Worm (Caenorhabditis elegans): ENCODE results near the gene F47B8.1.
A peak's percentile ranks its signal among the peaks of the same experiment; 100 is the strongest.
"Not testable (repeated sequence)": the region's sequence is repeated elsewhere in the genome, so short reads cannot be mapped to it uniquely, and the experiment has no call there.

Gene F47B8.1

DNA sequence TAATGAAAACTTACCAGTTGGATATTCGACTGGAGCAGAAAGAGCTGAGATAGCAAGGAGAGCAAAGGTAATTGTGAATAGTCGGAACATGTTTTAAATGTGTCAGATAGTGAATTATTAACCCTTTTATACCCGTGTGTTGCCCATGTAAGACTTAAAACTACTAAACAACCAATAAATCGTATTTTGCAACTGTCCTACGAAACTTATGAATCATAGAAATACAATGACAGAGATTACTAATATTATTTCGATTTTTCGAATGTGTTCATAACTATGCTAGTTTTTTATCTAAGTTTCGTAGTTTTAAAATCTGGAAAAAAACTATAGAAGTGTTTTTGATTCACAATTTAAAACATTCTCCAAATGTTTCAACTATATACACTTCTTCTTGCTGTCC lies 7.4 kb downstream of the F47B8.1 start, which contains the start of gene spig-4:
Gene spig-4, minus strand, starts transcription at position 101 of the 400 bp plus-strand sequence.
- not testable (repeated sequence) for TF ChIP-seq pqm-1, aly-2, jun-1 (tag; optimal IDR thresholded peaks at IDR 0.05)

DNA sequence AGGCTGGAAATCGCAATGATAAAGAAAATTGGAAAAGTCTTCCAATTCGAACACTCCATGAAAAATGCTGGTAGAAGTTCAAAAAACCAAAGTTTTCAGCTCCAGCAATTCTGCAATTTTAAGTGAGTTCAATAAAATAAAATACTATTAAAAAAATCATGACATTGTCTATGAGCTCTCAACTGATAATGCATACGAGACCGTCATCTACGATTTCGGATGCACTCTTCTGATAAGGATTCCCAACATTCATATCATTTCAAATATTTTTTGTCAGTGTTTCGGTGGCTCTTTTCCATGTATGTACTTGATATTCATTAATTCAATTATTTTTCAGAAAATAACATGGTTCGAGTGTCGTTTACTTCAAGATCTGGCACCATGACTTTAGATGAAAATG lies 13.1 kb downstream of the F47B8.1 start, which contains the start of gene F14D7.6:
Gene F14D7.6, plus strand, starts transcription at position 338 of the 400 bp plus-strand sequence.
- TF ChIP-seq unc-39 (tag; optimal IDR thresholded peaks at IDR 0.05): no peak
- TF ChIP-seq pqm-1 (tag; optimal IDR thresholded peaks at IDR 0.05): peak; percentile 33
- no peak for TF ChIP-seq tbx-2 (tag; optimal IDR thresholded peaks at IDR 0.05)
- no peak for TF ChIP-seq nhr-23 (tag; optimal IDR thresholded peaks at IDR 0.05)
- TF ChIP-seq daf-12 (tag; optimal IDR thresholded peaks at IDR 0.05): no peak
- TF ChIP-seq ZK546.5 (tag; optimal IDR thresholded peaks at IDR 0.05): no peak
- peak; percentile 59 for TF ChIP-seq elt-2 (tag; optimal IDR thresholded peaks at IDR 0.05)
- no peak for TF ChIP-seq aly-2 (tag; optimal IDR thresholded peaks at IDR 0.05)
- no peak for TF ChIP-seq egl-27 (tag; optimal IDR thresholded peaks at IDR 0.05)
- TF ChIP-seq fkh-10 (GFP tag; optimal IDR thresholded peaks at IDR 0.05): no peak
- no peak for TF ChIP-seq lin-15B (tag; optimal IDR thresholded peaks at IDR 0.05)

DNA sequence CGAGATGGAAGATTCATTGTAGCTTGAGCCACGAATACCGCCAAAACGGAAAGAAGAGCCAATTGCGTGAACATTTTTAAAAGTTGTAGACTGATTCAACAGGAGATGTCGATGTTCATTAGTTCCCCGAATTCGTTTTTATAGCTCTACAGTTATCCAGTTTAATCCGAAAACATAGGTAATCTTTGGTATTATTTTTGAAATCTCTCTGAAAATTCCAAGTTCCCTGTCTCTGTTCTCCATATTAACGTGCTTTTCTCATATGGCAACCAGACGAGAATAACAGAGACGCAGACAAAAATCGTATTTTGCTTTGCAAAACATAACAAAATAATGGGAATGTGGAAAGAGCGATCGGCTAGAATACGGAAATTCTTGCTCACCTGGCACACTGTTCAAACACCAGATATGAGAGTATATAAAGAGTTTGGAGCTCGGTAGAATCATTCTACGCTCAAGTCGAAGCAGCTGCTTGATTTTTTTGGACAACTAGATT lies 14.5 kb downstream of the F47B8.1 start, which contains the start of the genes spig-3 and F14D7.12:
Gene spig-3, minus strand, starts transcription at position 101 of the 496 bp plus-strand sequence.
Gene F14D7.12, plus strand, starts transcription at position 446 of the 496 bp plus-strand sequence.
- no peak for TF ChIP-seq ceh-28 (tag; optimal IDR thresholded peaks at IDR 0.05)
- TF ChIP-seq lin-15B (tag; optimal IDR thresholded peaks at IDR 0.05): no peak
- TF ChIP-seq ama-1 (optimal IDR thresholded peaks at IDR 0.05): no peak
- TF ChIP-seq R02D3.7 (tag; optimal IDR thresholded peaks at IDR 0.05): no peak
- TF ChIP-seq nhr-43 (tag; optimal IDR thresholded peaks at IDR 0.05; ENCODE audit: poor library complexity, severe bottlenecking): no peak
- TF ChIP-seq fkh-2 (tag; optimal IDR thresholded peaks at IDR 0.05): no peak
- TF ChIP-seq ceh-9 (tag; optimal IDR thresholded peaks at IDR 0.05): no peak
- no peak for TF ChIP-seq ceh-16 (tag; optimal IDR thresholded peaks at IDR 0.05)
- TF ChIP-seq ceh-82 (tag; optimal IDR thresholded peaks at IDR 0.05): no peak
- no peak for TF ChIP-seq egl-27 (tag; optimal IDR thresholded peaks at IDR 0.05)
- TF ChIP-seq daf-12 (tag; optimal IDR thresholded peaks at IDR 0.05): no peak
- TF ChIP-seq fos-1 (tag; optimal IDR thresholded peaks at IDR 0.05): no peak
- TF ChIP-seq lin-39 (tag; optimal IDR thresholded peaks at IDR 0.05): no peak
- TF ChIP-seq elt-3 (tag; optimal IDR thresholded peaks at IDR 0.05): no peak
- TF ChIP-seq pha-4 (tag; optimal IDR thresholded peaks at IDR 0.05): no peak
- TF ChIP-seq aly-2 (tag; optimal IDR thresholded peaks at IDR 0.05): no peak
- no peak for TF ChIP-seq ZK546.5 (tag; optimal IDR thresholded peaks at IDR 0.05)
- no peak for TF ChIP-seq lsy-12 (tag; optimal IDR thresholded peaks at IDR 0.05)
- TF ChIP-seq nhr-77 (tag; optimal IDR thresholded peaks at IDR 0.05): no peak

DNA sequence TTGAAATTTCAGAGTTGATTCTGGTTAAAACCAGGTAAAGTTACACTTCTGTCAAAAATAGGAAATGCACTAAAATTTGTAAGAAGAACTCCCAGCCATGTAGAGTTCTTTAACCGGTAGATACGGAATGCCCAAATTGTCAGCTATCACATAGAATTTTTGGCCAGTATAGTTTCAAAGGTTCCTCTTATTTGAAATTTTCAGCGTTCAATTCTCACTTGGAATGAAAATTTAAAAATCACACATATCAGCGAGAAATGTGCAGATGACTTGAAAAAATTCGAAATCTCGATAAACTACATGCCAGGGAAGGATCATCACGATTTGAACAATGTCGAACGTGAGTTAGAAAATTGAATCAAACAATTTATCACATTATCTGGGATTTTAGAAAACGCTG lies 17.6 kb downstream of the F47B8.1 start, which contains the start of gene F14D7.3:
Gene F14D7.3, plus strand, starts transcription at position 301 of the 400 bp plus-strand sequence.
- TF ChIP-seq fkh-10 (GFP tag; optimal IDR thresholded peaks at IDR 0.05) (no peak), mdl-1 (tag; optimal IDR thresholded peaks at IDR 0.05) (no peak), egl-5 (tag; optimal IDR thresholded peaks at IDR 0.05) (no peak), daf-12 (tag; optimal IDR thresholded peaks at IDR 0.05) (no peak), elt-1 (tag; optimal IDR thresholded peaks at IDR 0.05) (no peak), sea-2 (GFP tag; optimal IDR thresholded peaks at IDR 0.05) (no peak), tbx-2 (tag; optimal IDR thresholded peaks at IDR 0.05) (no peak), nhr-11 (tag; optimal IDR thresholded peaks at IDR 0.05) (no peak), fos-1 (tag; optimal IDR thresholded peaks at IDR 0.05) (no peak), ztf-11 (tag; optimal IDR thresholded peaks at IDR 0.05) (no peak), unc-62 (GFP tag; optimal IDR thresholded peaks at IDR 0.05) (no peak), nhr-237 (tag; optimal IDR thresholded peaks at IDR 0.05) (no peak), pha-4 (tag; optimal IDR thresholded peaks at IDR 0.05) (no peak), nhr-28 (tag; optimal IDR thresholded peaks at IDR 0.05) (no peak), pqm-1 (tag; optimal IDR thresholded peaks at IDR 0.05) (no peak), aly-2 (tag; optimal IDR thresholded peaks at IDR 0.05) (no peak), ZK546.5 (tag; optimal IDR thresholded peaks at IDR 0.05) (no peak), unc-39 (tag; optimal IDR thresholded peaks at IDR 0.05) (no peak)

All from whole organism, L3 larva.